Comparison of ENCODE assay signal across 5 fruit fly cellular contexts in the genomic region with DNA sequence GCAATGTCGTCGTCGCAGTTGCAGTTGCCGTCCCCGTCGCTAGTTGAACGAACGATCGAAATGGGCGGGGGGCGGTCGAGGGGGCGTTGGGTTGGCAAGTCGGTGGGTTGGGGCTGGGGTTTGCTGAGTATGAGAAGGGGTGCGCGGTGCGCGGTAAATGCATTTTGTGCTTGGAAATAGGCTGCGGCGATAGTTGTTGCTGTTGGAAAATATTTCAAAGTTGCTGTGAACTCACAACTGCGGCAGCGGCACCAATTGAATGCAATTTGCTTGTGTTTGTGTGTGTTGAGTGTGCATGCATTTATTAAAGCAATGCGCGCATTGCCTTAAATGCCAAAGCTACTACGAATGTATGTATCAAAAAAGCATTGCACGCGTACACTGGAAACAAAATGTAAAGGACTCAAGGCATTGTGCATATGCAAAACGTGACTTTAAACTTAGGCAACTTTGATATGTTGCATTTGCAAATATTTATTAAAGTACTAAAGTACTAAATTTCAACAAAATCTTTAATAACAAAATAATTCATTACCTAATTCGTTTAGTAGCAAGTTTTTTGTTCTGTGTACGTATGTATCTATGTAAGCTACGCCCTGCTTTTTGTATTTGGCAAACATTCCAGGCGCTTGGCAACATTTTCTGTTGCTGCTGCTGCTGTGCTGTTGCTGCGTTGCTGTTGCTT.
TF ChIP-seq lines count a peak whose summit lies in the region.

No protein-coding gene starts in this region.

TF ChIP-seq in whole organism, adult, 20 proteins besides CTCF, POLR2A, EP300 and RAD21 (continued from another document):
- TF ChIP-seq cnc (optimal IDR thresholded peaks at IDR 0.05; lab: Kevin White, UChicago) (no peak), CG7045 (GFP tag; optimal IDR thresholded peaks at IDR 0.05; lab: Kevin White, UChicago) (no peak), CG1620 (GFP tag; optimal IDR thresholded peaks at IDR 0.05; lab: Kevin White, UChicago) (no peak)

TF ChIP-seq in whole organism, embryonic, 481 proteins besides CTCF, POLR2A, EP300 and RAD21 (continued from another document and continues in another):
- TF ChIP-seq CG12104 (GFP tag; optimal IDR thresholded peaks at IDR 0.05; lab: Kevin White, UChicago) (no peak), pfk (GFP tag; optimal IDR thresholded peaks at IDR 0.05; lab: Kevin White, UChicago) (no peak), run (tag; optimal IDR thresholded peaks at IDR 0.05; lab: Kevin White, UChicago) (peak; percentile 15), CG6254 (GFP tag; optimal IDR thresholded peaks at IDR 0.05; lab: Kevin White, UChicago) (peak; percentile 73), Elba2 (GFP tag; optimal IDR thresholded peaks at IDR 0.05; lab: Kevin White, UChicago) (no peak), en (GFP tag; optimal IDR thresholded peaks at IDR 0.05; lab: Kevin White, UChicago) (no peak), sim (GFP tag; IDR thresholded peaks at IDR 0.05; lab: Robert Waterston, UW) (peak; percentile 32; the same call in 1 of the 2 replicates), CG10209 (GFP tag; optimal IDR thresholded peaks at IDR 0.05; lab: Kevin White, UChicago) (no peak), shn (GFP tag; optimal IDR thresholded peaks at IDR 0.05; lab: Kevin White, UChicago) (peak; percentile 19), CG17385 (GFP tag; optimal IDR thresholded peaks at IDR 0.05; lab: Kevin White, UChicago) (peak; percentile 8), CG6791 (GFP tag; IDR thresholded peaks at IDR 0.05; lab: Robert Waterston, UW; ENCODE audit: partially characterized antibody) (0 out of 3 replicates have a peak, but pooled peaks have one; percentile 37), zfh1 (GFP tag; IDR thresholded peaks at IDR 0.05; lab: Robert Waterston, UW) (peak; percentile 52; the same call in 1 of the 3 replicates), CG3065 (GFP tag; optimal IDR thresholded peaks at IDR 0.05; lab: Kevin White, UChicago) (no peak), lilli (GFP tag; optimal IDR thresholded peaks at IDR 0.05; lab: Kevin White, UChicago) (peak; percentile 19), CG8290 (GFP tag; optimal IDR thresholded peaks at IDR 0.05; lab: Kevin White, UChicago) (no peak), CG8290 (tag; optimal IDR thresholded peaks at IDR 0.05; lab: Kevin White, UChicago) (no peak), CG1792 (GFP tag; optimal IDR thresholded peaks at IDR 0.05; lab: Kevin White, UChicago) (no peak), CG11456 (GFP tag; IDR thresholded peaks at IDR 0.05; lab: Robert Waterston, UW) (no peak), ATbp (GFP tag; optimal IDR thresholded peaks at IDR 0.05; lab: Kevin White, UChicago) (peak; percentile 63), fru (optimal IDR thresholded peaks at IDR 0.05; lab: Kevin White, UChicago) (no peak), CG31365 (tag; optimal IDR thresholded peaks at IDR 0.05; lab: Kevin White, UChicago) (no peak), Sry-δ (GFP tag; optimal IDR thresholded peaks at IDR 0.05; lab: Kevin White, UChicago) (no peak), CG9609 (GFP tag; optimal IDR thresholded peaks at IDR 0.05; lab: Kevin White, UChicago) (no peak), unpg (GFP tag; optimal IDR thresholded peaks at IDR 0.05; lab: Kevin White, UChicago) (peak; percentile 77), nerfin-1 (tag; optimal IDR thresholded peaks at IDR 0.05; lab: Kevin White, UChicago) (peak; percentile 36), CG7987 (GFP tag; optimal IDR thresholded peaks at IDR 0.05; lab: Kevin White, UChicago) (no peak), pho (GFP tag; optimal IDR thresholded peaks at IDR 0.05; lab: Kevin White, UChicago) (no peak), CG14050 (GFP tag; IDR thresholded peaks at IDR 0.05; lab: Robert Waterston, UW) (no peak), chn (GFP tag; optimal IDR thresholded peaks at IDR 0.05; lab: Kevin White, UChicago) (peak; percentile 39), crol (GFP tag; IDR thresholded peaks at IDR 0.05; lab: Robert Waterston, UW) (peak; percentile 98)

TF ChIP-seq in whole organism, prepupa, 60 proteins besides CTCF, POLR2A, EP300 and RAD21 (continued from another document and continues in another):
- TF ChIP-seq Gug (GFP tag; IDR thresholded peaks at IDR 0.05; lab: Robert Waterston, UW) (peak; percentile 96), CG31627 (GFP tag; optimal IDR thresholded peaks at IDR 0.05; lab: Kevin White, UChicago) (peak; percentile 54), net (GFP tag; optimal IDR thresholded peaks at IDR 0.05; lab: Kevin White, UChicago) (peak; percentile 94), Lpt (GFP tag; optimal IDR thresholded peaks at IDR 0.05; lab: Kevin White, UChicago) (peak; percentile 94), dsx (GFP tag; optimal IDR thresholded peaks at IDR 0.05; lab: Kevin White, UChicago; ENCODE audit: poor library complexity, severe bottlenecking) (peak; percentile 87), Eip93F (GFP tag; optimal IDR thresholded peaks at IDR 0.05; lab: Kevin White, UChicago) (no peak), CG1621 (tag; optimal IDR thresholded peaks at IDR 0.05; lab: Kevin White, UChicago) (peak; percentile 89), Hr4 (GFP tag; optimal IDR thresholded peaks at IDR 0.05; lab: Kevin White, UChicago) (peak; percentile 99), OdsH (GFP tag; optimal IDR thresholded peaks at IDR 0.05; lab: Kevin White, UChicago) (peak; percentile 93), lz (GFP tag; optimal IDR thresholded peaks at IDR 0.05; lab: Kevin White, UChicago) (peak; percentile 68), CG6808 (GFP tag; optimal IDR thresholded peaks at IDR 0.05; lab: Kevin White, UChicago) (peak; percentile 80), topi (GFP tag; optimal IDR thresholded peaks at IDR 0.05; lab: Kevin White, UChicago) (peak; percentile 68), CG8119 (GFP tag; IDR thresholded peaks at IDR 0.05; lab: Robert Waterston, UW) (peak; percentile 99), svp (GFP tag; lab: Kevin White, UChicago) (peak; percentile 48), CG8319 (GFP tag; optimal IDR thresholded peaks at IDR 0.05; lab: Kevin White, UChicago) (peak; percentile 52), CG6854 (GFP tag; optimal IDR thresholded peaks at IDR 0.05; lab: Kevin White, UChicago) (no peak), dac (GFP tag; optimal IDR thresholded peaks at IDR 0.05; lab: Kevin White, UChicago) (peak; percentile 95), CG11762 (GFP tag; optimal IDR thresholded peaks at IDR 0.05; lab: Kevin White, UChicago; ENCODE audit: insufficient read depth) (peak; percentile 87), CG4318 (GFP tag; optimal IDR thresholded peaks at IDR 0.05; lab: Kevin White, UChicago) (peak; percentile 95), Met (GFP tag; optimal IDR thresholded peaks at IDR 0.05; lab: Kevin White, UChicago) (peak; percentile 67), Hr39 (GFP tag; optimal IDR thresholded peaks at IDR 0.05; lab: Kevin White, UChicago) (peak; percentile 66), CG9139 (GFP tag; optimal IDR thresholded peaks at IDR 0.05; lab: Kevin White, UChicago) (peak; percentile 66), CG6163 (GFP tag; IDR thresholded peaks at IDR 0.05; lab: Robert Waterston, UW) (peak; percentile 96), CG10669 (GFP tag; optimal IDR thresholded peaks at IDR 0.05; lab: Kevin White, UChicago) (peak; percentile 83), Sox15 (GFP tag; optimal IDR thresholded peaks at IDR 0.05; lab: Kevin White, UChicago) (peak; percentile 18), vri (GFP tag; optimal IDR thresholded peaks at IDR 0.05; lab: Kevin White, UChicago) (peak; percentile 25), CG34406 (GFP tag; optimal IDR thresholded peaks at IDR 0.05; lab: Kevin White, UChicago) (peak; percentile 67), salr (GFP tag; optimal IDR thresholded peaks at IDR 0.05; lab: Kevin White, UChicago) (peak; percentile 83 to 96), CG8632 (GFP tag; optimal IDR thresholded peaks at IDR 0.05; lab: Kevin White, UChicago) (peak; percentile 68), CG7368 (GFP tag; optimal IDR thresholded peaks at IDR 0.05; lab: Kevin White, UChicago) (peak; percentile 59), CG11902 (GFP tag; optimal IDR thresholded peaks at IDR 0.05; lab: Kevin White, UChicago) (peak; percentile 24)

TF ChIP-seq in whole organism, pupa, 21 proteins besides CTCF, POLR2A, EP300 and RAD21 (continued from another document):
- peak; percentile 94 for TF ChIP-seq CG17806 (tag; optimal IDR thresholded peaks at IDR 0.05; lab: Kevin White, UChicago)
- peak; percentile 98 for TF ChIP-seq CG8301 (tag; optimal IDR thresholded peaks at IDR 0.05; lab: Kevin White, UChicago)

TF ChIP-seq in whole organism, wandering third instar larva, 38 proteins besides CTCF, POLR2A, EP300 and RAD21 (continued from another document):
- TF ChIP-seq OdsH (GFP tag; optimal IDR thresholded peaks at IDR 0.05; lab: Kevin White, UChicago) = no peak
- peak in 1 of 2 experiments; percentile 43 for TF ChIP-seq foxo (GFP tag; optimal IDR thresholded peaks at IDR 0.05; lab: Kevin White, UChicago)
- TF ChIP-seq jim (GFP tag; optimal IDR thresholded peaks at IDR 0.05; lab: Kevin White, UChicago) = no peak
- no peak for TF ChIP-seq usp (GFP tag; optimal IDR thresholded peaks at IDR 0.05; lab: Kevin White, UChicago)
- peak; percentile 7 for TF ChIP-seq Hnf4 (GFP tag; optimal IDR thresholded peaks at IDR 0.05; lab: Kevin White, UChicago)
- TF ChIP-seq fru (GFP tag; optimal IDR thresholded peaks at IDR 0.05; lab: Kevin White, UChicago) = peak; percentile 27
- peak; percentile 33 for TF ChIP-seq br (GFP tag; optimal IDR thresholded peaks at IDR 0.05; lab: Kevin White, UChicago)
- peak; percentile 9 for TF ChIP-seq Dfd (GFP tag; optimal IDR thresholded peaks at IDR 0.05; lab: Kevin White, UChicago)
